Fruit fly (Drosophila melanogaster): ENCODE results near the gene CG33303.

DNA sequence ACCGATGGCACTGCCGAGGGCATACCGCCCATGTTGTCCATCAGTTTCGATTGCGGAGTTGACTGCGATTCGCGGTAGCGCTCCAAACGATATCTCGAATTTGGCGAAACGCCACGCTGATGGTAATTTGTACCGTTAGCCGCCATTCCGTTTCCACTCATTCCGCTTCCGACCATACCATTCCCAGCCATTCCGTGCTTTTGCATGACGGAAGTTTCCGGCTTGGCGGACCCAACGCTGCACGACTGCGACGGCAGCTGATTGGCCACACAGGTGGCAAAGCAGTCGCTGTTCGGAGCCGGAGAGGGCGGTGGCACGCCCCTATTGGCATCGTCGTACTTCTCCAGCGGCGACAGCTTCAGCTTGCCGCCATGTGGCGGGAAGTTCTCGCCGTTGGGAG lies 3.3 kb downstream of the CG33303 start:
- TF ChIP-seq Pif1B (GFP tag; optimal IDR thresholded peaks at IDR 0.05) (no peak), CG12605 (GFP tag; IDR thresholded peaks at IDR 0.05) (no peak)

All from whole organism, pupa.